Fruit fly (Drosophila melanogaster) whole organism, prepupa: ENCODE measurements around the gene cdi.

ENCODE experiments used
- Blimp-1 ChIP-seq: fragments of 200-800 bp; sonication (Bioruptor generic); optimal IDR thresholded peaks from 3 replicates; lab custom pipeline; 2017; ENCODE audit warnings: missing biosample characterization, missing genetic modification characterization, mild to moderate bottlenecking, moderate library complexity, missing genetic modification reagents
- CG10669 ChIP-seq: fragments of 200-800 bp; sonication (Bioruptor generic); optimal IDR thresholded peaks from 3 replicates; lab custom pipeline; 2018; ENCODE audit warnings: missing biosample characterization, mild to moderate bottlenecking, missing genetic modification characterization, moderate library complexity
- CG11294 ChIP-seq: fragments of 200-800 bp; sonication (Bioruptor generic); IDR thresholded peaks from 2 replicates; pipeline ENCODE4 v1.3.6; 2022; ENCODE audit warnings: missing biosample characterization, missing genetic modification characterization
- CG11902 ChIP-seq: fragments of 200-800 bp; sonication (Bioruptor generic); optimal IDR thresholded peaks from 3 replicates; lab custom pipeline; 2016; ENCODE audit warnings: missing biosample characterization, missing genetic modification characterization
- CG15336 ChIP-seq: fragments of 200-800 bp; sonication (Bioruptor generic); IDR thresholded peaks from 2 replicates; pipeline ENCODE4 v1.3.6; 2022; ENCODE audit warnings: missing biosample characterization, missing genetic modification characterization
- CG1621 ChIP-seq: fragments of 200-800 bp; sonication (Bioruptor generic); optimal IDR thresholded peaks from 3 replicates; lab custom pipeline; 2018; ENCODE audit warnings: missing biosample characterization, mild to moderate bottlenecking, missing genetic modification characterization
- CG16779 ChIP-seq: fragments of 200-800 bp; sonication (Bioruptor generic); optimal IDR thresholded peaks from 3 replicates; lab custom pipeline; 2017; ENCODE audit warnings: missing biosample characterization, mild to moderate bottlenecking, missing genetic modification characterization
- CG3032 ChIP-seq: fragments of 200-800 bp; optimal IDR thresholded peaks from 2 replicates; lab custom pipeline; 2019; ENCODE audit warnings: missing biosample characterization, mild to moderate bottlenecking, missing genetic modification characterization, moderate library complexity
- CG31627 ChIP-seq: fragments of 200-800 bp; sonication (Bioruptor generic); optimal IDR thresholded peaks from 3 replicates; lab custom pipeline; 2016; ENCODE audit warnings: missing biosample characterization, missing genetic modification characterization
- CG32006 ChIP-seq: fragments of 200-800 bp; sonication (Bioruptor generic); optimal IDR thresholded peaks from 3 replicates; lab custom pipeline; 2017; ENCODE audit warnings: missing biosample characterization, mild to moderate bottlenecking, missing genetic modification characterization
- CG34406 ChIP-seq: fragments of 200-800 bp; sonication (Bioruptor generic); optimal IDR thresholded peaks from 3 replicates; lab custom pipeline; 2016; ENCODE audit warnings: missing biosample characterization, missing genetic modification characterization
- CG3919 ChIP-seq: fragments of 200-800 bp; sonication (Bioruptor generic); optimal IDR thresholded peaks from 3 replicates; lab custom pipeline; 2016; ENCODE audit warnings: missing biosample characterization, missing genetic modification characterization
- CG6163 ChIP-seq: fragments of 200-800 bp; sonication (Bioruptor generic); IDR thresholded peaks from 3 replicates; pipeline ENCODE4 v1.3.6; 2022; ENCODE audit warnings: missing biosample characterization, missing genetic modification characterization
- CG6854 ChIP-seq: fragments of 200-800 bp; sonication (Bioruptor generic); optimal IDR thresholded peaks from 2 replicates; lab custom pipeline; 2017; ENCODE audit warnings: missing biosample characterization, mild to moderate bottlenecking, missing genetic modification characterization
- CG7368 ChIP-seq: fragments of 200-800 bp; sonication (Bioruptor generic); optimal IDR thresholded peaks from 3 replicates; lab custom pipeline; 2016; ENCODE audit warnings: missing biosample characterization, missing genetic modification characterization
- CG8119 ChIP-seq: fragments of 200-800 bp; sonication (Bioruptor generic); IDR thresholded peaks from 3 replicates; pipeline ENCODE4 v1.3.6; 2022; ENCODE audit warnings: missing biosample characterization, missing genetic modification characterization
- CG9139 ChIP-seq: fragments of 200-800 bp; sonication (Bioruptor generic); optimal IDR thresholded peaks from 3 replicates; lab custom pipeline; 2017; ENCODE audit warnings: missing biosample characterization, mild to moderate bottlenecking, missing genetic modification characterization
- Eip78C ChIP-seq: fragments of 200-800 bp; sonication (Bioruptor generic); peaks from one replicate; lab custom pipeline; 2016; ENCODE audit warnings: missing biosample characterization, missing genetic modification characterization
- Eip93F ChIP-seq: fragments of 200-800 bp; sonication (Bioruptor generic); optimal IDR thresholded peaks from 2 replicates; lab custom pipeline; 2016; ENCODE audit warnings: missing biosample characterization, mild to moderate bottlenecking, missing genetic modification characterization
- Ets21C ChIP-seq: fragments of 200-800 bp; sonication (Bioruptor generic); optimal IDR thresholded peaks from 3 replicates; lab custom pipeline; 2016; ENCODE audit warnings: missing biosample characterization, missing genetic modification characterization
- Gug ChIP-seq: fragments of 200-800 bp; sonication (Bioruptor generic); IDR thresholded peaks from 2 replicates; pipeline ENCODE4 v1.3.6; 2022; ENCODE audit warnings: missing biosample characterization, missing genetic modification characterization
- Hr38 ChIP-seq: sonication (Bioruptor generic); optimal IDR thresholded peaks from 2 replicates; lab custom pipeline; 2016; ENCODE audit warnings: missing biosample characterization, missing genetic modification characterization
- Lpt ChIP-seq: fragments of 200-800 bp; sonication (Bioruptor generic); optimal IDR thresholded peaks from 3 replicates; lab custom pipeline; 2016; ENCODE audit warnings: missing biosample characterization, missing genetic modification characterization
- Met ChIP-seq: fragments of 200-800 bp; sonication (Bioruptor generic); optimal IDR thresholded peaks from 3 replicates; lab custom pipeline; 2016; ENCODE audit warnings: missing biosample characterization, missing genetic modification characterization
- OdsH ChIP-seq: fragments of 200-800 bp; sonication (Bioruptor generic); optimal IDR thresholded peaks from 3 replicates; lab custom pipeline; 2016; ENCODE audit warnings: missing biosample characterization, missing genetic modification characterization
- Smox ChIP-seq: fragments of 200-800 bp; sonication (Bioruptor generic); optimal IDR thresholded peaks from 3 replicates; lab custom pipeline; 2016; ENCODE audit warnings: missing biosample characterization, missing genetic modification characterization
- Sox15 ChIP-seq: fragments of 200-800 bp; sonication (Bioruptor generic); optimal IDR thresholded peaks from 3 replicates; lab custom pipeline; 2016; ENCODE audit warnings: missing biosample characterization, missing genetic modification characterization
- acj6 ChIP-seq: fragments of 200-800 bp; sonication (Bioruptor generic); optimal IDR thresholded peaks from 3 replicates; lab custom pipeline; 2016; ENCODE audit warnings: missing biosample characterization, missing genetic modification characterization
- cyc ChIP-seq: fragments of 200-800 bp; sonication (Bioruptor generic); optimal IDR thresholded peaks from 3 replicates; lab custom pipeline; 2016; ENCODE audit warnings: missing biosample characterization, missing genetic modification characterization
- dsx ChIP-seq: fragments of 200-800 bp; optimal IDR thresholded peaks from 3 replicates; lab custom pipeline; 2019; ENCODE audit warnings: missing biosample characterization, mild to moderate bottlenecking, missing genetic modification characterization, moderate library complexity; ENCODE audit not compliant: poor library complexity, severe bottlenecking
- eg ChIP-seq: fragments of 200-800 bp; sonication (Bioruptor generic); IDR thresholded peaks from 3 replicates; pipeline ENCODE4 v1.3.6; 2022; ENCODE audit warnings: missing biosample characterization, missing genetic modification characterization
- fd59A ChIP-seq: fragments of 200-800 bp; sonication (Bioruptor generic); optimal IDR thresholded peaks from 2 replicates; lab custom pipeline; 2017; ENCODE audit warnings: missing biosample characterization, mild to moderate bottlenecking, missing genetic modification characterization, missing genetic modification reagents
- net ChIP-seq: fragments of 200-800 bp; sonication (Bioruptor generic); optimal IDR thresholded peaks from 3 replicates; lab custom pipeline; 2016; ENCODE audit warnings: missing biosample characterization, missing genetic modification characterization
- pdm3 ChIP-seq: fragments of 200-800 bp; sonication (Bioruptor generic); optimal IDR thresholded peaks from 3 replicates; lab custom pipeline; 2016; ENCODE audit warnings: missing biosample characterization, missing genetic modification characterization
- salr ChIP-seq, 2 experiments: fragments of 200-800 bp; sonication (Bioruptor generic); optimal IDR thresholded peaks; 3 replicates each; lab custom pipeline; 2016 to 2018; ENCODE audit warnings: missing biosample characterization in 2 of 2, missing genetic modification characterization in 2 of 2, mild to moderate bottlenecking in 1 of 2
- topi ChIP-seq: fragments of 200-800 bp; sonication (Bioruptor generic); optimal IDR thresholded peaks from 3 replicates; lab custom pipeline; 2016; ENCODE audit warnings: missing biosample characterization, missing genetic modification characterization
- vri ChIP-seq: fragments of 200-800 bp; sonication (Bioruptor generic); optimal IDR thresholded peaks from 3 replicates; lab custom pipeline; 2016; ENCODE audit warnings: missing biosample characterization, mild to moderate bottlenecking, missing genetic modification characterization

The cdi gene

dm6 chr3R:19056884-19057283 is 37.2 kb downstream of the cdi start (continued):
- TF ChIP-seq CG34406 (GFP tag; lab: Kevin White, UChicago), result no peak
- TF ChIP-seq Ets21C (GFP tag; lab: Kevin White, UChicago), result no peak
- TF ChIP-seq Hr38 (GFP tag; lab: Kevin White, UChicago), result no peak
- no peak for TF ChIP-seq cyc (GFP tag; lab: Kevin White, UChicago)
- no peak for TF ChIP-seq CG11294 (GFP tag; lab: Robert Waterston, UW)
- no peak for TF ChIP-seq eg (GFP tag; lab: Robert Waterston, UW)
- no peak for TF ChIP-seq acj6 (GFP tag; lab: Kevin White, UChicago)
- no peak for TF ChIP-seq CG6854 (GFP tag; lab: Kevin White, UChicago)
- TF ChIP-seq net (GFP tag; lab: Kevin White, UChicago), result peak; percentile 15
- TF ChIP-seq Blimp-1 (GFP tag; lab: Kevin White, UChicago), result no peak
- TF ChIP-seq CG31627 (GFP tag; lab: Kevin White, UChicago), result no peak
- no peak for TF ChIP-seq salr (GFP tag; optimal IDR thresholded peaks at IDR 0.05; lab: Kevin White, UChicago)
- peak; percentile 8 for TF ChIP-seq CG1621 (tag; lab: Kevin White, UChicago)
- 0 out of 3 replicates have a peak, but pooled peaks have one; percentile 44 for TF ChIP-seq CG6163 (GFP tag; lab: Robert Waterston, UW)
- TF ChIP-seq CG11902 (GFP tag; lab: Kevin White, UChicago), result no peak
- TF ChIP-seq CG3919 (GFP tag; lab: Kevin White, UChicago), result no peak
- TF ChIP-seq Sox15 (GFP tag; lab: Kevin White, UChicago), result no peak
- no peak for TF ChIP-seq CG15336 (GFP tag; lab: Robert Waterston, UW)
- TF ChIP-seq CG9139 (GFP tag; lab: Kevin White, UChicago), result peak; percentile 2
- no peak for TF ChIP-seq topi
- TF ChIP-seq fd59A (GFP tag; lab: Kevin White, UChicago), result no peak
- no peak for TF ChIP-seq CG8119 (GFP tag; lab: Robert Waterston, UW)
- no peak for TF ChIP-seq CG3032
- TF ChIP-seq dsx (GFP tag; lab: Kevin White, UChicago), result peak; percentile 17
- no peak for TF ChIP-seq Eip93F (GFP tag; lab: Kevin White, UChicago)
- TF ChIP-seq CG16779 (tag; lab: Kevin White, UChicago), result no peak
- no peak for TF ChIP-seq Lpt
- TF ChIP-seq CG7368, result no peak
- TF ChIP-seq pdm3 (GFP tag; lab: Kevin White, UChicago), result no peak
- TF ChIP-seq Smox (GFP tag; lab: Kevin White, UChicago), result no peak

dm6 chr3R:19054839-19055238 is 39.2 kb downstream of the cdi start:
- peak; percentile 30 for TF ChIP-seq Eip78C (GFP tag; lab: Kevin White, UChicago)
- peak; percentile 39 for TF ChIP-seq Met (GFP tag; lab: Kevin White, UChicago)
- no peak for TF ChIP-seq OdsH

DNA sequence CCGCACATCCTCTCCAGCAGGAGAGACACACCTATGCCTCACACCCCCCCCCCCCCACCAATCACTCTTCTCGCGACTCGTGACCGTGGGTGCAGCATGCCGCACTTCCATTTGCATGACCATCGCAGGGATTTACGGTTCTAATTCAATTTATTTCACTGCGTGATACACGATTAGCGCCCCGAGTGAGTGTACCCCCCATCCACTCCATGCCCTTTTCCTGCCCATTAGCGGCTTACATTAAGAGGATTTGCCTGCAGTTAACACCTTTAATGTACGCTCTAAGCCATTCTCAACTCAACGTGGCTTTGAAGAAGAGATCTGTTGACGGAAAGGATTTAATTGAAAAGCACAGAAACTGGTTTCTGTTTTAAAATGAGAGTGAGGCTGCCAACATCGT is 41.6 kb downstream of the cdi start:
- TF ChIP-seq CG10669 (GFP tag; lab: Kevin White, UChicago) (no peak), CG32006 (GFP tag; lab: Kevin White, UChicago) (no peak), Gug (no peak), acj6 (GFP tag; lab: Kevin White, UChicago) (no peak)

dm6 chr3R:19051247-19051646 is 42.8 kb downstream of the cdi start:
- no peak for TF ChIP-seq fd59A (GFP tag; lab: Kevin White, UChicago)
- peak; percentile 67 for TF ChIP-seq vri (GFP tag; lab: Kevin White, UChicago)
